ENCODE assay signal across 1 fruit fly cellular context in genomic region chrX:9692297-9693013, dm6.
A peak's percentile ranks its signal among the peaks of the same experiment; 100 is the strongest.
TF ChIP-seq lines count a peak whose summit lies in the region.

No protein-coding gene starts in this region.

TF ChIP-seq in whole organism, embryonic, 481 proteins besides CTCF, POLR2A, EP300 and RAD21 (continued from another document):
- TF ChIP-seq Dfd (GFP tag; optimal IDR thresholded peaks at IDR 0.05; lab: Kevin White, UChicago) = no peak
- TF ChIP-seq Oli (tag; optimal IDR thresholded peaks at IDR 0.05; lab: Kevin White, UChicago) = peak; percentile 6
- TF ChIP-seq Aef1 (GFP tag; IDR thresholded peaks at IDR 0.05; lab: Robert Waterston, UW) = 0 out of 3 replicates have a peak, but pooled peaks have one; percentile 21
- no peak for TF ChIP-seq CrebB (tag; optimal IDR thresholded peaks at IDR 0.05; lab: Kevin White, UChicago)
- TF ChIP-seq CG42726 (GFP tag; IDR thresholded peaks at IDR 0.05; lab: Robert Waterston, UW; ENCODE audit: partially characterized antibody) = no peak
- no peak for TF ChIP-seq Usf (GFP tag; optimal IDR thresholded peaks at IDR 0.05; lab: Kevin White, UChicago)
- TF ChIP-seq CG14050 (GFP tag; IDR thresholded peaks at IDR 0.05; lab: Robert Waterston, UW) = no peak
- TF ChIP-seq D19B (GFP tag; optimal IDR thresholded peaks at IDR 0.05; lab: Kevin White, UChicago) = peak; percentile 46
- peak; percentile 60 for TF ChIP-seq Jarid2 (GFP tag; optimal IDR thresholded peaks at IDR 0.05; lab: Kevin White, UChicago)
- peak; percentile 78 for TF ChIP-seq Adf1 (GFP tag; IDR thresholded peaks at IDR 0.05; lab: Robert Waterston, UW)
- TF ChIP-seq CG4360 (GFP tag; IDR thresholded peaks at IDR 0.05; lab: Robert Waterston, UW) = peak; percentile 94
- no peak for TF ChIP-seq CG11456 (GFP tag; IDR thresholded peaks at IDR 0.05; lab: Robert Waterston, UW)
- peak; percentile 12 for TF ChIP-seq dmrt99B (tag; optimal IDR thresholded peaks at IDR 0.05; lab: Kevin White, UChicago)
- peak; percentile 82 for TF ChIP-seq CG1832 (GFP tag; optimal IDR thresholded peaks at IDR 0.05; lab: Kevin White, UChicago)
- TF ChIP-seq CG2712 (tag; optimal IDR thresholded peaks at IDR 0.05; lab: Kevin White, UChicago) = peak; percentile 7
- no peak for TF ChIP-seq slou (GFP tag; optimal IDR thresholded peaks at IDR 0.05; lab: Kevin White, UChicago)
- TF ChIP-seq dm (GFP tag; optimal IDR thresholded peaks at IDR 0.05; lab: Kevin White, UChicago) = no peak
- peak; percentile 36 to 45 for TF ChIP-seq Trl (optimal IDR thresholded peaks at IDR 0.05; lab: Kevin White, UChicago)
- TF ChIP-seq Trl (GFP tag; optimal IDR thresholded peaks at IDR 0.05; lab: Kevin White, UChicago) = no peak
- TF ChIP-seq h (optimal IDR thresholded peaks at IDR 0.05; lab: Kevin White, UChicago) = no peak
- peak; percentile 92 for TF ChIP-seq CG10321 (GFP tag; IDR thresholded peaks at IDR 0.05; lab: Robert Waterston, UW)
- TF ChIP-seq CG8924 (tag; optimal IDR thresholded peaks at IDR 0.05; lab: Kevin White, UChicago) = peak; percentile 61
- TF ChIP-seq Med (GFP tag; lab: Kevin White, UChicago) = no peak
- TF ChIP-seq HLH3B (GFP tag; IDR thresholded peaks at IDR 0.05; lab: Robert Waterston, UW) = no peak
- TF ChIP-seq CG3726 (GFP tag; IDR thresholded peaks at IDR 0.05; lab: Robert Waterston, UW) = no peak
- no peak for TF ChIP-seq shn (GFP tag; optimal IDR thresholded peaks at IDR 0.05; lab: Kevin White, UChicago)
- TF ChIP-seq E2f1 (GFP tag; IDR thresholded peaks at IDR 0.05; lab: Robert Waterston, UW) = no peak
- TF ChIP-seq sens (GFP tag; lab: Kevin White, UChicago) = peak; percentile 64
- TF ChIP-seq chinmo (GFP tag; IDR thresholded peaks at IDR 0.05; lab: Robert Waterston, UW; ENCODE audit: partially characterized antibody) = peak; percentile 68; the same call in 1 of the 4 replicates
- TF ChIP-seq dysf (GFP tag; IDR thresholded peaks at IDR 0.05; lab: Robert Waterston, UW) = no peak
- TF ChIP-seq crol (GFP tag; IDR thresholded peaks at IDR 0.05; lab: Robert Waterston, UW) = 0 out of 2 replicates have a peak, but pooled peaks have one; percentile 25
- no peak for TF ChIP-seq CG6765 (GFP tag; optimal IDR thresholded peaks at IDR 0.05; lab: Kevin White, UChicago)
- no peak for TF ChIP-seq ind (GFP tag; optimal IDR thresholded peaks at IDR 0.05; lab: Kevin White, UChicago)
- TF ChIP-seq bsh (GFP tag; optimal IDR thresholded peaks at IDR 0.05; lab: Kevin White, UChicago) = no peak
- TF ChIP-seq CG2129 (GFP tag; IDR thresholded peaks at IDR 0.05; lab: Robert Waterston, UW; ENCODE audit: partially characterized antibody) = no peak
- no peak for TF ChIP-seq Bdp1 (GFP tag; optimal IDR thresholded peaks at IDR 0.05; lab: Kevin White, UChicago)
- TF ChIP-seq CG17361 (GFP tag; IDR thresholded peaks at IDR 0.05; lab: Robert Waterston, UW) = peak; percentile 51; the same call in 2 of the 3 replicates
- TF ChIP-seq CG9727 (GFP tag; optimal IDR thresholded peaks at IDR 0.05; lab: Kevin White, UChicago) = peak; percentile 1
- no peak for TF ChIP-seq ara (GFP tag; IDR thresholded peaks at IDR 0.05; lab: Robert Waterston, UW)
- TF ChIP-seq Opbp (GFP tag; IDR thresholded peaks at IDR 0.05; lab: Robert Waterston, UW; ENCODE audit: partially characterized antibody) = peak; percentile 53; the same call in 1 of the 3 replicates
- TF ChIP-seq CG9817 (tag; optimal IDR thresholded peaks at IDR 0.05; lab: Kevin White, UChicago) = no peak
- TF ChIP-seq CG18262 (tag; optimal IDR thresholded peaks at IDR 0.05; lab: Kevin White, UChicago) = peak; percentile 31
- peak; percentile 11 for TF ChIP-seq gsb-n (tag; optimal IDR thresholded peaks at IDR 0.05; lab: Kevin White, UChicago)
- no peak for TF ChIP-seq Hr39 (optimal IDR thresholded peaks at IDR 0.05; lab: Kevin White, UChicago)
- no peak for TF ChIP-seq insv (GFP tag; optimal IDR thresholded peaks at IDR 0.05; lab: Kevin White, UChicago)
- no peak for TF ChIP-seq CG10565 (GFP tag; optimal IDR thresholded peaks at IDR 0.05; lab: Kevin White, UChicago)
- no peak for TF ChIP-seq CG30020 (tag; optimal IDR thresholded peaks at IDR 0.05; lab: Kevin White, UChicago)
- TF ChIP-seq knrl (GFP tag; IDR thresholded peaks at IDR 0.05; lab: Robert Waterston, UW; ENCODE audit: partially characterized antibody) = no peak
- no peak for TF ChIP-seq dpn (GFP tag; optimal IDR thresholded peaks at IDR 0.05; lab: Kevin White, UChicago)
- TF ChIP-seq cad (GFP tag; optimal IDR thresholded peaks at IDR 0.05; lab: Kevin White, UChicago) = peak; percentile 73
- peak; percentile 43; the same call in 1 of the 3 replicates for TF ChIP-seq CG2199 (GFP tag; IDR thresholded peaks at IDR 0.05; lab: Robert Waterston, UW)
- TF ChIP-seq CG10267 (tag; optimal IDR thresholded peaks at IDR 0.05; lab: Kevin White, UChicago) = no peak
- TF ChIP-seq CG14710 (tag; optimal IDR thresholded peaks at IDR 0.05; lab: Kevin White, UChicago) = peak; percentile 15
- TF ChIP-seq vvl (GFP tag; IDR thresholded peaks at IDR 0.05; lab: Robert Waterston, UW) = peak; percentile 75
- 0 out of 2 replicates have a peak, but pooled peaks have one; percentile 9 for TF ChIP-seq Scr (GFP tag; IDR thresholded peaks at IDR 0.05; lab: Robert Waterston, UW; ENCODE audit: partially characterized antibody)
TF ChIP-seq in whole organism, embryonic: peak in this region for 39.
